Worm (Caenorhabditis elegans) whole organism, mixed stage, embryonic: Measurements from ENCODE around the gene nex-2.

Source experiments
- M03D4.4 ChIP-seq: sonication (generic microtip); optimal IDR thresholded peaks from 2 replicates; lab custom pipeline; 2017; ENCODE audit warnings: mild to moderate bottlenecking, missing genetic modification characterization, missing compliant biosample characterization
- bed-3 ChIP-seq: fragments of 200-800 bp; sonication (Bioruptor generic); optimal IDR thresholded peaks from 3 replicates; lab custom pipeline; 2018; ENCODE audit warnings: mild to moderate bottlenecking, missing genetic modification characterization, moderate library complexity, missing compliant biosample characterization
- blmp-1 ChIP-seq: fragments of 150-350 bp; optimal IDR thresholded peaks from 2 replicates; lab custom pipeline; 2014; ENCODE audit warnings: missing biosample characterization, missing genetic modification characterization
- ceh-39 ChIP-seq: fragments of 150-350 bp; optimal IDR thresholded peaks from 2 replicates; lab custom pipeline; 2014; ENCODE audit warnings: missing biosample characterization, missing genetic modification characterization
- ceh-43 ChIP-seq: fragments of 200-800 bp; sonication (Bioruptor generic); optimal IDR thresholded peaks from 2 replicates; lab custom pipeline; 2018; ENCODE audit warnings: mild to moderate bottlenecking, missing genetic modification characterization, moderate library complexity, missing compliant biosample characterization
- ceh-83 ChIP-seq: fragments of 200-800 bp; sonication (Bioruptor generic); optimal IDR thresholded peaks from 2 replicates; lab custom pipeline; 2018; ENCODE audit warnings: mild to moderate bottlenecking, missing genetic modification characterization, missing compliant biosample characterization
- ces-1 ChIP-seq: fragments of 150-350 bp; optimal IDR thresholded peaks from 2 replicates; lab custom pipeline; 2014; ENCODE audit warnings: missing biosample characterization, missing genetic modification reagents, missing genetic modification characterization
- cnd-1 ChIP-seq: fragments of 200-800 bp; sonication (Bioruptor generic); optimal IDR thresholded peaks from 2 replicates; lab custom pipeline; 2018; ENCODE audit warnings: mild to moderate bottlenecking, missing genetic modification characterization, missing compliant biosample characterization
- drap-1 ChIP-seq: fragments of 200-800 bp; sonication (Bioruptor generic); optimal IDR thresholded peaks from 3 replicates; lab custom pipeline; 2018; ENCODE audit warnings: mild to moderate bottlenecking, missing genetic modification characterization, missing compliant biosample characterization
- elt-1 ChIP-seq: sonication (generic microtip); optimal IDR thresholded peaks from 2 replicates; lab custom pipeline; 2017; ENCODE audit warnings: missing genetic modification characterization, mild to moderate bottlenecking, missing compliant biosample characterization, antibody characterized with exemption, moderate library complexity, borderline replicate concordance; ENCODE audit not compliant: insufficient read depth
- elt-3 ChIP-seq: fragments of 150-350 bp; optimal IDR thresholded peaks from 2 replicates; lab custom pipeline; 2014; ENCODE audit warnings: missing biosample characterization, missing genetic modification characterization
- flh-1 ChIP-seq: fragments of 200-800 bp; sonication (Bioruptor generic); optimal IDR thresholded peaks from 2 replicates; lab custom pipeline; 2018; ENCODE audit warnings: mild to moderate bottlenecking, missing genetic modification characterization, moderate library complexity, missing compliant biosample characterization
- ham-2 ChIP-seq: fragments of 200-800 bp; sonication (Bioruptor generic); optimal IDR thresholded peaks from 2 replicates; lab custom pipeline; 2018; ENCODE audit warnings: mild to moderate bottlenecking, missing genetic modification characterization, missing compliant biosample characterization
- lin-13 ChIP-seq: fragments of 150-350 bp; optimal IDR thresholded peaks from 2 replicates; lab custom pipeline; 2014; ENCODE audit warnings: missing biosample characterization, missing genetic modification characterization
- lin-32 ChIP-seq: fragments of 200-800 bp; sonication (Bioruptor generic); optimal IDR thresholded peaks from 2 replicates; lab custom pipeline; 2018; ENCODE audit warnings: mild to moderate bottlenecking, missing genetic modification characterization, missing compliant biosample characterization
- lsy-2 ChIP-seq: fragments of 150-350 bp; optimal IDR thresholded peaks from 2 replicates; lab custom pipeline; 2014; ENCODE audit warnings: missing biosample characterization, missing genetic modification characterization
- mab-5 ChIP-seq: fragments of 150-350 bp; optimal IDR thresholded peaks from 2 replicates; lab custom pipeline; 2014; ENCODE audit warnings: missing biosample characterization, missing genetic modification characterization
- mep-1 ChIP-seq: fragments of 150-350 bp; optimal IDR thresholded peaks from 2 replicates; lab custom pipeline; 2017; ENCODE audit warnings: missing biosample characterization, missing genetic modification reagents, missing genetic modification characterization, inconsistent platforms
- mls-2 ChIP-seq: sonication (generic microtip); optimal IDR thresholded peaks from 2 replicates; lab custom pipeline; 2016; ENCODE audit warnings: mild to moderate bottlenecking, missing genetic modification characterization, moderate library complexity, missing compliant biosample characterization
- nhr-12 ChIP-seq: fragments of 150-350 bp; optimal IDR thresholded peaks from 2 replicates; lab custom pipeline; 2014; ENCODE audit warnings: missing biosample characterization, missing genetic modification characterization
- nhr-2 ChIP-seq: fragments of 150-350 bp; optimal IDR thresholded peaks from 2 replicates; lab custom pipeline; 2014; ENCODE audit warnings: missing biosample characterization, missing genetic modification characterization
- nhr-237 ChIP-seq: fragments of 150-350 bp; optimal IDR thresholded peaks from 2 replicates; lab custom pipeline; 2014; ENCODE audit warnings: missing biosample characterization, missing genetic modification characterization
- nhr-28 ChIP-seq: fragments of 150-350 bp; optimal IDR thresholded peaks from 2 replicates; lab custom pipeline; 2014; ENCODE audit warnings: missing biosample characterization, missing genetic modification characterization
- pha-4 ChIP-seq: fragments of 150-350 bp; optimal IDR thresholded peaks from 2 replicates; lab custom pipeline; 2018; ENCODE audit warnings: missing biosample characterization, missing genetic modification reagents, missing genetic modification characterization
- snpc-4 ChIP-seq: fragments of 150-350 bp; optimal IDR thresholded peaks from 2 replicates; lab custom pipeline; 2014; ENCODE audit warnings: missing biosample characterization, missing genetic modification characterization
- tbx-8 ChIP-seq: fragments of 200-800 bp; sonication (Bioruptor generic); optimal IDR thresholded peaks from 2 replicates; lab custom pipeline; 2018; ENCODE audit warnings: mild to moderate bottlenecking, missing genetic modification characterization, moderate library complexity, missing compliant biosample characterization
- unc-120 ChIP-seq: sonication (generic microtip); optimal IDR thresholded peaks from 2 replicates; lab custom pipeline; 2017; ENCODE audit warnings: missing genetic modification characterization, missing compliant biosample characterization; ENCODE audit not compliant: poor library complexity, severe bottlenecking
- unc-39 ChIP-seq: fragments of 150-350 bp; optimal IDR thresholded peaks from 2 replicates; lab custom pipeline; 2014; ENCODE audit warnings: missing biosample characterization, missing genetic modification characterization
- unc-62 ChIP-seq: fragments of 150-350 bp; optimal IDR thresholded peaks from 2 replicates; lab custom pipeline; 2014; ENCODE audit warnings: missing biosample characterization, missing genetic modification reagents, missing genetic modification characterization
- zip-8 ChIP-seq: fragments of 150-350 bp; optimal IDR thresholded peaks from 2 replicates; lab custom pipeline; 2014; ENCODE audit warnings: missing biosample characterization, missing genetic modification characterization
- ztf-11 ChIP-seq: fragments of 150-350 bp; optimal IDR thresholded peaks from 2 replicates; lab custom pipeline; 2014; ENCODE audit warnings: missing biosample characterization, missing genetic modification characterization

nex-2 gene

DNA sequence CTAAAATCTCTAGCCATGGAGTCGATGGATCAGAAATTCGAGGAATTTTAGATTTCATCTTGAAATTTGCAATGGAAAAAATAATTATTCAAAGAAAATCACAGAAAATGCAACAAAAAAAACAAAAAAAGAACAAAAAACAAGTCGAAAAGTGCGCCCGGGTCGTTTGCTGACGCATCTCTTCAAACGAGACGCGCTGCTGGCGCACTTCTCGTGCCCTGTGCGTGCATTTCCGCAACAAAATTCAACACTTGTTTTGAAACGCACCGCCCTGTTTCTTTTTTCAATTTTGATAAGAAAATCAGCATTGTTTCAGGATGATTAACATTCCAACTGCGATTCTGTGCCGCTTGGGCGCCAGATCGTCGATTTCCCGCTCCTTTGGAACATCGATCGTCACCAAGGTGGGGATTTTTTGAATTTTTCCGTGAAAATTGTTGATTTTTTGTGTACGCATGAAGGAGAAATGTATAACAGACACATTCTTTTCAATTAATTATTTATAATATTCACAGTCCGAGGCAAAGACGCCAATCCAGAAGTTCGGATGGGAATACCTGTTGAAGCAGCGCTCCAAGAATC, 3.8 kb upstream of the nex-2 start, which contains the start of the genes jmjd-4 and mev-1 (continued):
- TF ChIP-seq ces-1 (GFP tag; lab: Kevin White, UChicago) (peak; percentile 3), elt-3 (tag; lab: Kevin White, UChicago) (no peak), cnd-1 (tag; lab: Kevin White, UChicago) (no peak), blmp-1 (tag; lab: Kevin White, UChicago) (no peak), lsy-2 (tag; lab: Kevin White, UChicago) (peak; percentile 75), mls-2 (tag; lab: Kevin White, UChicago) (peak; percentile 42), mab-5 (tag; lab: Kevin White, UChicago) (peak; percentile 8), lin-32 (GFP tag; lab: Kevin White, UChicago) (no peak), pha-4 (peak; percentile 72), M03D4.4 (tag; lab: Kevin White, UChicago) (peak; percentile 65), tbx-8 (no peak), nhr-12 (no peak), unc-39 (no peak), bed-3 (GFP tag; lab: Kevin White, UChicago) (no peak)

DNA sequence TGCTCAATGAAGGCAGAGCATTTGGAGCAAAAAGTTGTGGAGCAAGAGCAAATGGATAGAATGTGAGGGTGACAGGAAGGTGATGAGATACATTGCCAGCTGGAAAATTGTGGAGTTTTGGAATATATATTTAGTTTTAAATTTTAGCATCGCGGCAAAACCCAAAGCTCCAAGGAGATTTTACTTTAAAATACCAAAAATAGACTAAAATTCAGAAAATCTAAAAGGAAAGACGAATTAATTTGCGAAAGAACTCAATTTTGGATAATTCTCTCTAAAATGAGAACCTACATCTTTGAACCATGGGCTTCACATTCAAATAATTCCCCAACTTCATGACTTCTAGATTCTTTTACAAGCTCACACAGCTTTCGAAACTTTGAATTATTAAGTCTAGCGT, 2.3 kb upstream of the nex-2 start, which contains the start of gene T07C4.12:
Gene T07C4.12, minus strand, starts transcription at position 101 of the 400 bp plus-strand sequence.
- TF ChIP-seq nhr-2 (tag; lab: Kevin White, UChicago) (no peak), unc-62 (GFP tag; lab: Kevin White, UChicago) (no peak), drap-1 (GFP tag; lab: Kevin White, UChicago) (no peak), flh-1 (no peak), bed-3 (GFP tag; lab: Kevin White, UChicago) (no peak), blmp-1 (tag; lab: Kevin White, UChicago) (no peak), unc-39 (no peak), lin-13 (tag; lab: Kevin White, UChicago) (no peak), nhr-237 (tag; lab: Kevin White, UChicago) (no peak), elt-1 (tag; lab: Kevin White, UChicago) (no peak)

DNA sequence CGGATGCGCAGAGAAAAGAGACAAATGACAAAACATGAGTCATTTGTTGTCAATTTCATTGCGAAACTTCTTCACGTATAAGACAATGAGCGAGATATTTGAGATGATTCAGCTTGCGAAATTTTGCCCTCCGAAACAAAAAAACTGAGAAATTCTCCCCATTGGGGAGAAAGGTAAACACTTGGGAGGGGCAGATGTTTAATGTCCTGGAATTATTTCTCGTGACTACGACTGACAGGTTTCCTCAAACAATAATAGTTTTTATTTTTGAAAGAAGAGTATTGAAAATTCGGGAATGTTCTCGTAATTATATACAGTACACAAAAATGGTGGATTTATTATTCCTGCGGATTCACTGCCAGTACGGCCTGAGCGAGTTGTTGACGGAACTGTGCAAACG, 1.0 kb upstream of the nex-2 start:
- no peak for TF ChIP-seq lin-13 (tag; lab: Kevin White, UChicago)
- no peak for TF ChIP-seq cnd-1 (tag; lab: Kevin White, UChicago)
- TF ChIP-seq lsy-2 (tag; lab: Kevin White, UChicago) = no peak
- no peak for TF ChIP-seq unc-62 (GFP tag; lab: Kevin White, UChicago)
- no peak for TF ChIP-seq zip-8 (tag; lab: Kevin White, UChicago)
- no peak for TF ChIP-seq nhr-28 (tag; lab: Kevin White, UChicago)
- TF ChIP-seq ham-2 (GFP tag; lab: Kevin White, UChicago) = no peak
- TF ChIP-seq mab-5 (tag; lab: Kevin White, UChicago) = no peak
- no peak for TF ChIP-seq bed-3 (GFP tag; lab: Kevin White, UChicago)
- TF ChIP-seq pha-4 = no peak
- TF ChIP-seq ztf-11 (tag; lab: Kevin White, UChicago) = no peak
- TF ChIP-seq M03D4.4 (tag; lab: Kevin White, UChicago) = no peak
- no peak for TF ChIP-seq flh-1
- no peak for TF ChIP-seq blmp-1 (tag; lab: Kevin White, UChicago)
- no peak for TF ChIP-seq unc-120 (tag; lab: Kevin White, UChicago)
- no peak for TF ChIP-seq lin-32 (GFP tag; lab: Kevin White, UChicago)
- TF ChIP-seq nhr-237 (tag; lab: Kevin White, UChicago) = no peak
- no peak for TF ChIP-seq ceh-83 (GFP tag; lab: Kevin White, UChicago)
- TF ChIP-seq ces-1 (GFP tag; lab: Kevin White, UChicago) = no peak
- TF ChIP-seq elt-3 (tag; lab: Kevin White, UChicago) = no peak

DNA sequence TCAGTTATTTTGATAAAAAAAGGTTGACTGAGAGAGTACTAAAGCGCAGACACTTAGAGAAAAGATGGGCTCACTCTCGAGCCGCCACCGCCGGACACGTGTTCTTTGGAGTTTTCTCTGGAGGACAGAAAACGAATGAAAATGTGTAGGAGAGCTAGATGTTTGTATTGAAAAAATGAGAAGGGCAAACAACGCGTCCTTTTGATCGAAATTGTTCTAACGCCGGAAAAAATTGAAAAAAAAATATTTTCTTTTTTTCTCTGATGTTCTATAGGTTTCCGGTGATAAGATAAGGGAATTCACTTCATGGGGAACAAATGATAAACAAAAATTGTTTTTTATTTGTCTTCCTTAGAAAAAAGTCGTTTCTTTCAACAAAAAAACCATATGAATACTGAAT, 411 bp downstream of the nex-2 start:
- TF ChIP-seq ceh-43 (GFP tag; lab: Kevin White, UChicago) = no peak
- TF ChIP-seq ceh-39 (tag; lab: Kevin White, UChicago) = no peak
- no peak for TF ChIP-seq unc-62 (GFP tag; lab: Kevin White, UChicago)
- no peak for TF ChIP-seq drap-1 (GFP tag; lab: Kevin White, UChicago)
- TF ChIP-seq ztf-11 (tag; lab: Kevin White, UChicago) = no peak
- TF ChIP-seq elt-1 (tag; lab: Kevin White, UChicago) = no peak
- TF ChIP-seq nhr-28 (tag; lab: Kevin White, UChicago) = no peak
- TF ChIP-seq pha-4 = no peak
- no peak for TF ChIP-seq mls-2 (tag; lab: Kevin White, UChicago)
- no peak for TF ChIP-seq snpc-4 (tag; lab: Kevin White, UChicago)
- TF ChIP-seq mab-5 (tag; lab: Kevin White, UChicago) = no peak
- no peak for TF ChIP-seq mep-1 (tag; lab: Kevin White, UChicago)
- no peak for TF ChIP-seq unc-120 (tag; lab: Kevin White, UChicago)
- no peak for TF ChIP-seq ces-1 (GFP tag; lab: Kevin White, UChicago)
- TF ChIP-seq zip-8 (tag; lab: Kevin White, UChicago) = no peak
- no peak for TF ChIP-seq ham-2 (GFP tag; lab: Kevin White, UChicago)
